Fruit fly (Drosophila melanogaster) whole organism, embryonic: ENCODE measurements around the gene CG4271.
A peak's percentile ranks its signal among the peaks of the same experiment; 100 is the strongest.

Source experiments
- Aef1 ChIP-seq: fragments of 200-800 bp; sonication (Bioruptor generic); IDR thresholded peaks from 3 replicates; pipeline ENCODE4 v1.3.6; 2022; ENCODE audit warnings: missing biosample characterization, missing genetic modification characterization
- CG10462 ChIP-seq: fragments of 200-800 bp; sonication (Bioruptor generic); optimal IDR thresholded peaks from 2 replicates; lab custom pipeline; 2016; ENCODE audit warnings: missing biosample characterization, missing genetic modification characterization
- CG10979 ChIP-seq: fragments of 200-800 bp; sonication (Bioruptor generic); optimal IDR thresholded peaks from 2 replicates; lab custom pipeline; 2018; ENCODE audit warnings: missing biosample characterization, mild to moderate bottlenecking, missing genetic modification characterization, moderate library complexity
- CG13287 ChIP-seq: fragments of 200-800 bp; sonication (Bioruptor generic); IDR thresholded peaks from 2 replicates; pipeline ENCODE4 v1.3.6; 2022; ENCODE audit warnings: missing biosample characterization, missing genetic modification characterization; ENCODE audit not compliant: partially characterized antibody
- CG14710 ChIP-seq: fragments of 200-800 bp; sonication (Bioruptor generic); optimal IDR thresholded peaks from 3 replicates; lab custom pipeline; 2019; ENCODE audit warnings: missing biosample characterization, mild to moderate bottlenecking, missing genetic modification characterization, moderate library complexity
- CG1603 ChIP-seq: fragments of 200-800 bp; sonication (Bioruptor generic); optimal IDR thresholded peaks from 2 replicates; lab custom pipeline; 2019; ENCODE audit warnings: missing biosample characterization, mild to moderate bottlenecking, missing genetic modification characterization, moderate library complexity
- CG16779 ChIP-seq: fragments of 200-800 bp; sonication (Bioruptor generic); IDR thresholded peaks from 2 replicates; pipeline ENCODE4 v1.3.6; 2022; ENCODE audit warnings: missing biosample characterization, missing genetic modification characterization
- CG16863 ChIP-seq: fragments of 200-800 bp; sonication (Bioruptor generic); optimal IDR thresholded peaks from 3 replicates; lab custom pipeline; 2016; ENCODE audit warnings: missing biosample characterization, missing genetic modification characterization
- CG17328 ChIP-seq: fragments of 200-800 bp; sonication (Bioruptor generic); IDR thresholded peaks from 2 replicates; pipeline ENCODE4 v1.3.6; 2022; ENCODE audit warnings: missing biosample characterization, missing genetic modification characterization
- CG2202 ChIP-seq: fragments of 200-800 bp; sonication (Bioruptor generic); optimal IDR thresholded peaks from 2 replicates; lab custom pipeline; 2018; ENCODE audit warnings: missing biosample characterization, mild to moderate bottlenecking, missing genetic modification characterization
- CG2875 ChIP-seq: fragments of 200-800 bp; sonication (Bioruptor generic); optimal IDR thresholded peaks from 2 replicates; lab custom pipeline; 2017; ENCODE audit warnings: missing biosample characterization, mild to moderate bottlenecking, missing genetic modification characterization, missing genetic modification reagents
- CG2889 ChIP-seq: fragments of 200-800 bp; sonication (Bioruptor generic); IDR thresholded peaks from 3 replicates; pipeline ENCODE4 v1.3.6; 2022; ENCODE audit warnings: missing biosample characterization, missing genetic modification characterization
- CG32532 ChIP-seq: fragments of 200-800 bp; sonication (Bioruptor generic); IDR thresholded peaks from 2 replicates; pipeline ENCODE4 v1.3.6; 2022; ENCODE audit warnings: missing biosample characterization, missing genetic modification characterization
- CG6689 ChIP-seq: fragments of 200-800 bp; sonication (Bioruptor generic); IDR thresholded peaks from 2 replicates; pipeline ENCODE4 v1.3.6; 2022; ENCODE audit warnings: missing biosample characterization, missing genetic modification characterization
- CG7357 ChIP-seq: fragments of 200-800 bp; sonication (Bioruptor generic); IDR thresholded peaks from 3 replicates; pipeline ENCODE4 v1.3.6; 2022; ENCODE audit warnings: missing biosample characterization, missing genetic modification characterization
- CG7963 ChIP-seq: fragments of 200-800 bp; sonication (Bioruptor generic); IDR thresholded peaks from 3 replicates; pipeline ENCODE4 v1.3.6; 2022; ENCODE audit warnings: missing biosample characterization, missing genetic modification characterization; ENCODE audit not compliant: partially characterized antibody
- CG8478 ChIP-seq: fragments of >200 bp; optimal IDR thresholded peaks from 2 replicates; lab custom pipeline; 2018
- Chrac-16 ChIP-seq: fragments of 200-800 bp; sonication (Bioruptor generic); optimal IDR thresholded peaks from 3 replicates; lab custom pipeline; 2016; ENCODE audit warnings: missing biosample characterization, missing genetic modification characterization
- Dad ChIP-seq: fragments of 200-800 bp; sonication (Bioruptor generic); optimal IDR thresholded peaks from 3 replicates; lab custom pipeline; 2016; ENCODE audit warnings: missing biosample characterization, missing genetic modification characterization
- Drgx ChIP-seq: fragments of 200-800 bp; sonication (Bioruptor generic); IDR thresholded peaks from 2 replicates; pipeline ENCODE4 v1.3.6; 2022; ENCODE audit warnings: missing biosample characterization, missing genetic modification characterization
- Ets65A ChIP-seq: fragments of 200-800 bp; sonication (Bioruptor generic); peaks from one replicate; lab custom pipeline; 2016; ENCODE audit warnings: missing biosample characterization, missing genetic modification characterization
- HmgD ChIP-seq: fragments of 200-800 bp; sonication (Bioruptor generic); optimal IDR thresholded peaks from 3 replicates; lab custom pipeline; 2016; ENCODE audit warnings: missing biosample characterization, missing genetic modification characterization
- Hmr ChIP-seq: fragments of 200-800 bp; sonication (Bioruptor generic); optimal IDR thresholded peaks from 3 replicates; lab custom pipeline; 2017; ENCODE audit warnings: mild to moderate bottlenecking, missing biosample characterization, missing genetic modification reagents, missing genetic modification characterization
- Hr78 ChIP-seq, 2 experiments: fragments of 200-800 bp in 1 of 2; fragments of >200 bp in 1 of 2; sonication (Bioruptor generic) in 1 of 2; optimal IDR thresholded peaks; 2 replicates each; lab custom pipeline; 2017 to 2019; ENCODE audit warnings: missing biosample characterization in 2 of 2, missing genetic modification characterization in 2 of 2, mild to moderate bottlenecking in 1 of 2, moderate library complexity in 1 of 2
- Med ChIP-seq: fragments of 200-800 bp; sonication (Bioruptor generic); peaks from one replicate; lab custom pipeline; 2016; ENCODE audit warnings: missing biosample characterization, missing genetic modification characterization, mild to moderate bottlenecking, inconsistent platforms, moderate library complexity
- PHDP ChIP-seq: fragments of 200-800 bp; sonication (Bioruptor generic); optimal IDR thresholded peaks from 3 replicates; lab custom pipeline; 2018; ENCODE audit warnings: missing biosample characterization, mild to moderate bottlenecking, missing genetic modification characterization, moderate library complexity
- Sox102F ChIP-seq: fragments of 200-800 bp; sonication (Bioruptor generic); optimal IDR thresholded peaks from 2 replicates; lab custom pipeline; 2018; ENCODE audit warnings: missing biosample characterization, mild to moderate bottlenecking, missing genetic modification characterization, moderate library complexity
- ab ChIP-seq: fragments of 200-800 bp; sonication (Bioruptor generic); optimal IDR thresholded peaks from 2 replicates; lab custom pipeline; 2016; ENCODE audit warnings: missing biosample characterization, missing genetic modification characterization
- ara ChIP-seq: fragments of 200-800 bp; sonication (Bioruptor generic); IDR thresholded peaks from 2 replicates; pipeline ENCODE4 v1.3.6; 2022; ENCODE audit warnings: missing biosample characterization, missing genetic modification characterization
- cas ChIP-seq: fragments of 200-800 bp; sonication (Bioruptor generic); IDR thresholded peaks from 2 replicates; pipeline ENCODE4 v1.3.6; 2022; ENCODE audit warnings: missing biosample characterization, missing genetic modification characterization
- chm ChIP-seq: fragments of 200-800 bp; sonication (Bioruptor generic); IDR thresholded peaks from 2 replicates; pipeline ENCODE4 v1.3.6; 2022; ENCODE audit warnings: missing biosample characterization, missing genetic modification characterization
- chn ChIP-seq: fragments of 200-800 bp; sonication (Bioruptor generic); optimal IDR thresholded peaks from 2 replicates; lab custom pipeline; 2016; ENCODE audit warnings: missing biosample characterization, missing genetic modification characterization
- dysf ChIP-seq: fragments of 200-800 bp; sonication (Bioruptor generic); IDR thresholded peaks from 3 replicates; pipeline ENCODE4 v1.3.6; 2022; ENCODE audit warnings: missing biosample characterization, missing genetic modification characterization
- gce ChIP-seq: fragments of 200-800 bp; sonication (Bioruptor generic); IDR thresholded peaks from 3 replicates; pipeline ENCODE4 v1.3.6; 2022; ENCODE audit warnings: missing biosample characterization, missing genetic modification characterization
- gem ChIP-seq: fragments of 200-800 bp; sonication (Bioruptor generic); optimal IDR thresholded peaks from 2 replicates; lab custom pipeline; 2019; ENCODE audit warnings: missing biosample characterization, mild to moderate bottlenecking, missing genetic modification characterization, moderate library complexity
- gsb ChIP-seq: fragments of 200-800 bp; sonication (Bioruptor generic); IDR thresholded peaks from 2 replicates; pipeline ENCODE4 v1.3.6; 2022; ENCODE audit warnings: missing biosample characterization, missing genetic modification characterization
- hbn ChIP-seq: fragments of 200-800 bp; sonication (Bioruptor generic); IDR thresholded peaks from 2 replicates; pipeline ENCODE4 v1.3.6; 2022; ENCODE audit warnings: missing biosample characterization, missing genetic modification characterization; ENCODE audit not compliant: partially characterized antibody
- hkb ChIP-seq, 2 experiments: fragments of 200-800 bp in 1 of 2; fragments of >200 bp in 1 of 2; sonication (Bioruptor generic) in 1 of 2; IDR thresholded peaks in 1 of 2; optimal IDR thresholded peaks in 1 of 2; 2 replicates each; pipeline versions ENCODE4 v1.3.6 to Lab custom; 2017 to 2022; ENCODE audit warnings: missing biosample characterization in 1 of 2, missing genetic modification characterization in 1 of 2
- kay ChIP-seq: fragments of 200-800 bp; sonication (Bioruptor generic); optimal IDR thresholded peaks from 2 replicates; lab custom pipeline; 2016; ENCODE audit warnings: missing biosample characterization, missing genetic modification characterization
- mld ChIP-seq: fragments of 200-800 bp; sonication (Bioruptor generic); IDR thresholded peaks from 3 replicates; pipeline ENCODE4 v1.3.6; 2022; ENCODE audit warnings: missing biosample characterization, missing genetic modification characterization; ENCODE audit not compliant: partially characterized antibody
- pita ChIP-seq: fragments of 200-800 bp; sonication (Bioruptor generic); optimal IDR thresholded peaks from 2 replicates; lab custom pipeline; 2017; ENCODE audit warnings: missing biosample characterization, mild to moderate bottlenecking, missing genetic modification characterization
- row ChIP-seq: fragments of 200-800 bp; sonication (Bioruptor generic); IDR thresholded peaks from 3 replicates; pipeline ENCODE4 v1.3.6; 2022; ENCODE audit warnings: missing biosample characterization, missing genetic modification characterization
- sc ChIP-seq, 3 experiments: fragments of >200 bp in 2 of 3; fragments of 200-800 bp in 1 of 3; sonication (Bioruptor generic) in 1 of 3; optimal IDR thresholded peaks; 2 replicates in 2 of 3; 3 replicates in 1 of 3; lab custom pipeline; 2017; ENCODE audit warnings: mild to moderate bottlenecking in 1 of 3, missing biosample characterization in 1 of 3, missing genetic modification characterization in 1 of 3, missing genetic modification reagents in 1 of 3
- sens ChIP-seq: fragments of 200-800 bp; sonication (Bioruptor generic); peaks from one replicate; lab custom pipeline; 2016; ENCODE audit warnings: missing biosample characterization, missing genetic modification characterization
- slbo ChIP-seq: fragments of 200-800 bp; sonication (Bioruptor generic); IDR thresholded peaks from 2 replicates; pipeline ENCODE4 v1.3.6; 2022; ENCODE audit warnings: missing biosample characterization, missing genetic modification characterization
- sqz ChIP-seq: fragments of 200-800 bp; sonication (Bioruptor generic); optimal IDR thresholded peaks from 3 replicates; lab custom pipeline; 2018; ENCODE audit warnings: missing biosample characterization, mild to moderate bottlenecking, missing genetic modification characterization
- tap ChIP-seq: fragments of 200-800 bp; optimal IDR thresholded peaks from 3 replicates; lab custom pipeline; 2019; ENCODE audit warnings: missing biosample characterization, mild to moderate bottlenecking, missing genetic modification characterization, moderate library complexity

Gene CG4271

DNA sequence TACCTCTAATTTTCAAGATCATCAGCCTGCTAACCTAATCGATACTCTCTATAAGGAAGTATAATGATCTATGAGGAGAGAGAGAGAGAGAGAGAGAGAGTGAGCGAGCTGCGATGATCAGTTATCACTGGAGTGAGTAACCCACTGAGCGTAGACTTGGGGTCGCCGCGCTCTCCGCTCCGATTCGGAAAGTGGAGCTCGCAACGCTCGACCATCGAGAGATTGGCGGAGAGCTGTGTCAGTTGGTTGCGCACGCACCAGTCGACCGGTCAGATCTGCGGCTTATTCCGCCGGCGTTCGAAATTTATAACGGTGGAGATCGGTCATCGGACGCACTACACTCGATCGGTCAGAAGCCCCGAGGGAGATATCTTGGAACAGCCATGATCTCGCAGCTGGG, 42.8 kb upstream of the CG4271 start, which contains the start of gene CG4267 (continued):
- TF ChIP-seq Drgx (GFP tag; lab: Robert Waterston, UW): 0 out of 2 replicates have a peak, but pooled peaks have one; percentile 22
- peak; percentile 50 for TF ChIP-seq CG13287 (GFP tag; lab: Robert Waterston, UW)
- TF ChIP-seq PHDP: no peak
- peak; percentile 60 for TF ChIP-seq chm (GFP tag; lab: Robert Waterston, UW)
- no peak for TF ChIP-seq CG2202 (tag; lab: Kevin White, UChicago)
- TF ChIP-seq kay (GFP tag; lab: Kevin White, UChicago): no peak
- TF ChIP-seq CG32532 (GFP tag; lab: Robert Waterston, UW): peak; percentile 64; the same call in 1 of the 2 replicates
- no peak for TF ChIP-seq hkb (optimal IDR thresholded peaks at IDR 0.05; lab: Kevin White, UChicago)
- 0 out of 2 replicates have a peak, but pooled peaks have one; percentile 31 for TF ChIP-seq hkb (GFP tag; IDR thresholded peaks at IDR 0.05; lab: Robert Waterston, UW)
- peak; percentile 80 for TF ChIP-seq Med
- no peak for TF ChIP-seq Hr78 (GFP tag; optimal IDR thresholded peaks at IDR 0.05; lab: Kevin White, UChicago)

DNA sequence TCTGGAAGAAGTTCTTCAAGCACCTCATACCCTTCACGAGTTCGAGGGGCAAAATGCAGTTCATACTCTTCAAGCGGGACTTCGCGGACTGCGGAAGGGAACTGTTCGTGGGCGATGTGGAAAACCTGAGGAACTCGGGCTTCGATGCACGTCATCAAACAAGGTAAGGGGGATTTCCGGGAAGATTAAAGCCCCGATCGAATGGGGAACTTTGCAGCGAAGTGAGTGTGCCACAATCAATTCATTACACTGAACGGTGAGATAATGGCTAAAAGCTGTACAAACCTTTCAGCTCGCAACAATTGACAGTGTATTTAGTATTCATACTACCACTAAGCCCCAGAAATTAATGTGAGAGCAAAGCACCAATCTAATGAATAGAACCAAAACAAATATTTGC, 42.2 kb upstream of the CG4271 start:
- TF ChIP-seq CG2875 (GFP tag; lab: Kevin White, UChicago): no peak
- no peak for TF ChIP-seq tap (tag; lab: Kevin White, UChicago)
- no peak for TF ChIP-seq CG14710 (tag; lab: Kevin White, UChicago)
- TF ChIP-seq cas (GFP tag; lab: Robert Waterston, UW): no peak
- TF ChIP-seq sc (optimal IDR thresholded peaks at IDR 0.05; lab: Kevin White, UChicago): no peak
- TF ChIP-seq sc (GFP tag; optimal IDR thresholded peaks at IDR 0.05; lab: Kevin White, UChicago): no peak
- TF ChIP-seq CG10979 (tag; lab: Kevin White, UChicago): no peak
- no peak for TF ChIP-seq CG2889 (GFP tag; lab: Robert Waterston, UW)
- TF ChIP-seq CG7963 (GFP tag; lab: Robert Waterston, UW): no peak
- TF ChIP-seq Dad (GFP tag; lab: Kevin White, UChicago): no peak
- TF ChIP-seq ara (GFP tag; lab: Robert Waterston, UW): no peak

DNA sequence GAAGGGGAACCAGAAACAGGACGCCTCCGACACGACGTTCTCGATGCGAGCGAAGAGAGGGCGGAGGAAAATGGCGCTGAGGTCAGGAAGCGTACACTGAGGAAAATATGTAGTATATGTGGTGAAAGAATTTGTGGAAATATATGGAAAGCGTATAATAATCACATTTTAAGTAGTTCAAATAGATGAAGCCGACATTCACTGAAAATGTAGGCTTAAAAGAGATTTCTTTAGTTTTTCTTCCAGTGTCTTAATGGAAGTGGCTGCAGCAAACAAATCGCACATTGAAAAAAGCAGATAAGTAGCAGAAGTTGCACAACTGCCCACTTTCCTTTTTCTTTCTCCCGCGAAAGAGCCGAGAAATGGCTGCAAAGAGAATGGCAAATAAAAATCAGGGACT, 35.4 kb upstream of the CG4271 start:
- TF ChIP-seq pita: no peak
- TF ChIP-seq ara (GFP tag; lab: Robert Waterston, UW): 0 out of 2 replicates have a peak, but pooled peaks have one; percentile 46
- TF ChIP-seq Chrac-16: no peak
- no peak for TF ChIP-seq HmgD (GFP tag; lab: Kevin White, UChicago)
- no peak for TF ChIP-seq mld (GFP tag; lab: Robert Waterston, UW)
- TF ChIP-seq CG17328: 0 out of 2 replicates have a peak, but pooled peaks have one; percentile 39
- TF ChIP-seq Ets65A: peak; percentile 93
- TF ChIP-seq dysf (GFP tag; lab: Robert Waterston, UW): 0 out of 3 replicates have a peak, but pooled peaks have one; percentile 31
- no peak for TF ChIP-seq sqz
- no peak for TF ChIP-seq chn (GFP tag; lab: Kevin White, UChicago)
- peak; percentile 32; the same call in 2 of the 3 replicates for TF ChIP-seq row (GFP tag; lab: Robert Waterston, UW)
- TF ChIP-seq CG1603 (tag; lab: Kevin White, UChicago): peak; percentile 16
- TF ChIP-seq slbo (GFP tag; lab: Robert Waterston, UW): peak; percentile 27; the same call in 1 of the 2 replicates
- TF ChIP-seq CG10462 (GFP tag; lab: Kevin White, UChicago): no peak
- TF ChIP-seq gsb (GFP tag; lab: Robert Waterston, UW): no peak
- TF ChIP-seq gce (GFP tag; lab: Robert Waterston, UW): 0 out of 3 replicates have a peak, but pooled peaks have one; percentile 7
- peak; percentile 23 for TF ChIP-seq gem (tag; lab: Kevin White, UChicago)
- TF ChIP-seq sens (GFP tag; lab: Kevin White, UChicago): peak; percentile 70
- no peak for TF ChIP-seq CG16779 (GFP tag; lab: Robert Waterston, UW)
- no peak for TF ChIP-seq CG8478 (lab: Kevin White, UChicago)
- no peak for TF ChIP-seq hbn (GFP tag; lab: Robert Waterston, UW)
- 0 out of 2 replicates have a peak, but pooled peaks have one; percentile 27 for TF ChIP-seq CG6689 (GFP tag; lab: Robert Waterston, UW)
- TF ChIP-seq CG7357: 0 out of 3 replicates have a peak, but pooled peaks have one; percentile 30
- no peak for TF ChIP-seq Aef1 (GFP tag; lab: Robert Waterston, UW)
- TF ChIP-seq CG16863 (GFP tag; lab: Kevin White, UChicago): no peak
- peak; percentile 7 for TF ChIP-seq Hmr (GFP tag; lab: Kevin White, UChicago)
- TF ChIP-seq ab (GFP tag; lab: Kevin White, UChicago): no peak
- TF ChIP-seq Sox102F: peak; percentile 26
